Fruit fly (Drosophila melanogaster): ENCODE data around the gene CkIalpha.

Gene CkIalpha

dm6 chrX:12629564-12629963 lies 23.9 kb upstream of the CkIalpha start, which contains the start of the genes Aven and CG2540:
Aven (minus strand) TSS chrX:12629640.
CG2540 (plus strand) TSS chrX:12629878.
- peak; percentile 88 for TF ChIP-seq Sp1 (GFP tag; optimal IDR thresholded peaks at IDR 0.05)
- peak; percentile 54 for TF ChIP-seq woc (GFP tag; optimal IDR thresholded peaks at IDR 0.05)
- TF ChIP-seq fru (GFP tag; optimal IDR thresholded peaks at IDR 0.05) = peak; percentile 65
- TF ChIP-seq CG9705 (GFP tag; optimal IDR thresholded peaks at IDR 0.05) = peak; percentile 80
- peak; percentile 53 for TF ChIP-seq dmrt93B (GFP tag; optimal IDR thresholded peaks at IDR 0.05)
- peak; percentile 89 for TF ChIP-seq HLH106 (tag; optimal IDR thresholded peaks at IDR 0.05)
- TF ChIP-seq jim (GFP tag; optimal IDR thresholded peaks at IDR 0.05) = no peak
- TF ChIP-seq Hr83 (GFP tag; optimal IDR thresholded peaks at IDR 0.05; ENCODE audit: poor library complexity, severe bottlenecking) = no peak
- no peak for TF ChIP-seq dsf (GFP tag; optimal IDR thresholded peaks at IDR 0.05; ENCODE audit: borderline replicate concordance)
- TF ChIP-seq sv (GFP tag; optimal IDR thresholded peaks at IDR 0.05) = peak; percentile 37
- TF ChIP-seq lola (GFP tag; optimal IDR thresholded peaks at IDR 0.05) = no peak
- TF ChIP-seq Hr78 (GFP tag; optimal IDR thresholded peaks at IDR 0.05) = no peak
- TF ChIP-seq Mio (GFP tag; optimal IDR thresholded peaks at IDR 0.05) = no peak
- peak; percentile 70 for TF ChIP-seq psq (GFP tag; optimal IDR thresholded peaks at IDR 0.05)
- peak; percentile 19 for TF ChIP-seq ey (GFP tag; optimal IDR thresholded peaks at IDR 0.05)
- TF ChIP-seq sage (GFP tag; optimal IDR thresholded peaks at IDR 0.05) = peak; percentile 69
- TF ChIP-seq rgr (GFP tag; optimal IDR thresholded peaks at IDR 0.05) = peak; percentile 75
- peak; percentile 43 for TF ChIP-seq br (GFP tag; optimal IDR thresholded peaks at IDR 0.05)
- TF ChIP-seq h (GFP tag; optimal IDR thresholded peaks at IDR 0.05) = peak; percentile 59
- TF ChIP-seq foxo (GFP tag; optimal IDR thresholded peaks at IDR 0.05) = peak in 1 of 2 experiments; percentile 82
- peak; percentile 39 for TF ChIP-seq Hnf4 (GFP tag; optimal IDR thresholded peaks at IDR 0.05)
- TF ChIP-seq Abd-B (GFP tag; optimal IDR thresholded peaks at IDR 0.05) = no peak
- peak; percentile 71 for TF ChIP-seq OdsH (GFP tag; optimal IDR thresholded peaks at IDR 0.05)
- TF ChIP-seq Jra (GFP tag; optimal IDR thresholded peaks at IDR 0.05) = no peak
- TF ChIP-seq Rel (GFP tag; optimal IDR thresholded peaks at IDR 0.05) = no peak
- TF ChIP-seq Rel (tag; optimal IDR thresholded peaks at IDR 0.05) = peak; percentile 79
- no peak for TF ChIP-seq CrebA (GFP tag; optimal IDR thresholded peaks at IDR 0.05; ENCODE audit: borderline replicate concordance)
- no peak for TF ChIP-seq Dif (GFP tag; optimal IDR thresholded peaks at IDR 0.05; ENCODE audit: partially characterized antibody)
- no peak for TF ChIP-seq N (GFP tag; optimal IDR thresholded peaks at IDR 0.05)
- TF ChIP-seq Myc (optimal IDR thresholded peaks at IDR 0.05) = no peak

- TF ChIP-seq sage (GFP tag; optimal IDR thresholded peaks at IDR 0.05) (no peak), CrebA (GFP tag; optimal IDR thresholded peaks at IDR 0.05; ENCODE audit: borderline replicate concordance) (no peak), Hnf4 (GFP tag; optimal IDR thresholded peaks at IDR 0.05) (peak; percentile 35), Myc (optimal IDR thresholded peaks at IDR 0.05) (no peak), Sp1 (GFP tag; optimal IDR thresholded peaks at IDR 0.05) (peak; percentile 42), sv (GFP tag; optimal IDR thresholded peaks at IDR 0.05) (peak; percentile 1), ey (GFP tag; optimal IDR thresholded peaks at IDR 0.05) (peak; percentile 21), foxo (GFP tag; optimal IDR thresholded peaks at IDR 0.05) (peak in 1 of 2 experiments; percentile 42), HLH106 (tag; optimal IDR thresholded peaks at IDR 0.05) (peak; percentile 32), Dfd (GFP tag; optimal IDR thresholded peaks at IDR 0.05) (no peak), Rel (GFP tag; optimal IDR thresholded peaks at IDR 0.05) (no peak), Rel (tag; optimal IDR thresholded peaks at IDR 0.05) (peak; percentile 98), fru (GFP tag; optimal IDR thresholded peaks at IDR 0.05) (peak; percentile 54), CG9705 (GFP tag; optimal IDR thresholded peaks at IDR 0.05) (no peak), Abd-B (GFP tag; optimal IDR thresholded peaks at IDR 0.05) (no peak), CG32264 (GFP tag; optimal IDR thresholded peaks at IDR 0.05) (no peak), Hr78 (GFP tag; optimal IDR thresholded peaks at IDR 0.05) (no peak), jim (GFP tag; optimal IDR thresholded peaks at IDR 0.05) (no peak), OdsH (GFP tag; optimal IDR thresholded peaks at IDR 0.05) (no peak), GATAd (GFP tag; optimal IDR thresholded peaks at IDR 0.05) (no peak), dl (GFP tag; optimal IDR thresholded peaks at IDR 0.05; ENCODE audit: insufficient read depth in 1 of 2, partially characterized antibody in 2 of 2) (no peak), psq (GFP tag; optimal IDR thresholded peaks at IDR 0.05) (no peak), woc (GFP tag; optimal IDR thresholded peaks at IDR 0.05) (peak; percentile 24), brk (GFP tag; optimal IDR thresholded peaks at IDR 0.05) (no peak), rgr (GFP tag; optimal IDR thresholded peaks at IDR 0.05) (no peak), Mio (GFP tag; optimal IDR thresholded peaks at IDR 0.05) (no peak), usp (GFP tag; optimal IDR thresholded peaks at IDR 0.05) (no peak), br (GFP tag; optimal IDR thresholded peaks at IDR 0.05) (peak; percentile 32), dsf (GFP tag; optimal IDR thresholded peaks at IDR 0.05; ENCODE audit: borderline replicate concordance) (no peak), h (GFP tag; optimal IDR thresholded peaks at IDR 0.05) (peak; percentile 55), pan (optimal IDR thresholded peaks at IDR 0.05) (no peak), Vsx2 (GFP tag; optimal IDR thresholded peaks at IDR 0.05; ENCODE audit: partially characterized antibody) (no peak), Dif (GFP tag; optimal IDR thresholded peaks at IDR 0.05; ENCODE audit: partially characterized antibody) (no peak), lola (GFP tag; optimal IDR thresholded peaks at IDR 0.05) (no peak), dmrt93B (GFP tag; optimal IDR thresholded peaks at IDR 0.05) (no peak), tai (GFP tag; optimal IDR thresholded peaks at IDR 0.05) (no peak), Hr83 (GFP tag; optimal IDR thresholded peaks at IDR 0.05; ENCODE audit: poor library complexity, severe bottlenecking) (no peak), Jra (GFP tag; optimal IDR thresholded peaks at IDR 0.05) (no peak), N (GFP tag; optimal IDR thresholded peaks at IDR 0.05) (no peak)
Measured at dm6 chrX:12631317-12632156, 21.9 kb upstream of the CkIalpha start, which contains the start of gene Tomosyn. Tomosyn (plus strand) TSS chrX:12631605.
